Worm (Caenorhabditis elegans): ENCODE data around the gene T23B7.2.
"Not testable (repeated sequence)": the region's sequence is repeated elsewhere in the genome, so short reads cannot be mapped to it uniquely, and the experiment has no call there.

T23B7.2 gene

ce11 chrII:4849885-4850284 is 7.8 kb upstream of the T23B7.2 start, which contains the start of gene T23B7.3:
Gene T23B7.3, plus strand, starts transcription at chrII:4850185.
- TF ChIP-seq zip-8 (tag; optimal IDR thresholded peaks at IDR 0.05) (no peak), ces-1 (GFP tag; optimal IDR thresholded peaks at IDR 0.05) (peak; percentile 5)

- TF ChIP-seq M03D4.4 (tag; optimal IDR thresholded peaks at IDR 0.05): no peak
- TF ChIP-seq mab-5 (tag; optimal IDR thresholded peaks at IDR 0.05): no peak
- TF ChIP-seq flh-1 (GFP tag; optimal IDR thresholded peaks at IDR 0.05): no peak
- TF ChIP-seq nhr-237 (tag; optimal IDR thresholded peaks at IDR 0.05): no peak
- no peak for TF ChIP-seq nhr-28 (tag; optimal IDR thresholded peaks at IDR 0.05)
- TF ChIP-seq lsy-2 (tag; optimal IDR thresholded peaks at IDR 0.05): no peak
- no peak for TF ChIP-seq ceh-83 (GFP tag; optimal IDR thresholded peaks at IDR 0.05)
- no peak for TF ChIP-seq tbx-8 (GFP tag; optimal IDR thresholded peaks at IDR 0.05)
- TF ChIP-seq snpc-4 (tag; optimal IDR thresholded peaks at IDR 0.05): no peak
- no peak for TF ChIP-seq cnd-1 (tag; optimal IDR thresholded peaks at IDR 0.05)
- TF ChIP-seq sem-2 (GFP tag; optimal IDR thresholded peaks at IDR 0.05): no peak
- no peak for TF ChIP-seq lin-13 (tag; optimal IDR thresholded peaks at IDR 0.05)
- TF ChIP-seq nhr-2 (tag; optimal IDR thresholded peaks at IDR 0.05): no peak
- no peak for TF ChIP-seq blmp-1 (tag; optimal IDR thresholded peaks at IDR 0.05)
- TF ChIP-seq bed-3 (GFP tag; optimal IDR thresholded peaks at IDR 0.05): no peak
- no peak for TF ChIP-seq unc-62 (GFP tag; optimal IDR thresholded peaks at IDR 0.05)
- TF ChIP-seq zip-8 (tag; optimal IDR thresholded peaks at IDR 0.05): no peak
Observed at ce11 chrII:4837659-4838058, 4.4 kb downstream of the T23B7.2 start, which contains the start of gene C33F10.12. Gene C33F10.12, minus strand, starts transcription at chrII:4837759.

- TF ChIP-seq nhr-2 (tag; optimal IDR thresholded peaks at IDR 0.05): no peak
- no peak for TF ChIP-seq sptf-1 (tag; optimal IDR thresholded peaks at IDR 0.05)
- TF ChIP-seq nhr-28 (tag; optimal IDR thresholded peaks at IDR 0.05): no peak
Observed at ce11 chrII:4834761-4835160, 7.3 kb downstream of the T23B7.2 start, which contains the start of the genes C33F10.11 and C33F10.1. Gene C33F10.11, minus strand, starts transcription at chrII:4834861. Gene C33F10.1, plus strand, starts transcription at chrII:4835023.

- TF ChIP-seq ceh-39 (tag; optimal IDR thresholded peaks at IDR 0.05): no peak
- TF ChIP-seq lsy-2 (tag; optimal IDR thresholded peaks at IDR 0.05): peak; percentile 47
- peak; percentile 30 for TF ChIP-seq mep-1 (tag; optimal IDR thresholded peaks at IDR 0.05)
- TF ChIP-seq nhr-2 (tag; optimal IDR thresholded peaks at IDR 0.05): peak; percentile 43
- TF ChIP-seq hlh-1 (tag; optimal IDR thresholded peaks at IDR 0.05): peak; percentile 88
- TF ChIP-seq drap-1 (GFP tag; optimal IDR thresholded peaks at IDR 0.05): no peak
- TF ChIP-seq unc-62 (GFP tag; optimal IDR thresholded peaks at IDR 0.05): peak; percentile 59
- peak; percentile 52 for TF ChIP-seq cnd-1 (tag; optimal IDR thresholded peaks at IDR 0.05)
Observed at ce11 chrII:4827734-4828609, 14.1 kb downstream of the T23B7.2 start, which contains the start of the genes fbxb-88 and tbck-1. Gene fbxb-88, minus strand, starts transcription at chrII:4827884. Gene tbck-1, plus strand, starts transcription at chrII:4828559.

- not testable (repeated sequence) for TF ChIP-seq lin-32 (GFP tag; optimal IDR thresholded peaks at IDR 0.05); unc-120 (tag; optimal IDR thresholded peaks at IDR 0.05; ENCODE audit: poor library complexity, severe bottlenecking); bed-3 (GFP tag; optimal IDR thresholded peaks at IDR 0.05)
Observed at ce11 chrII:4825133-4825532, 16.9 kb downstream of the T23B7.2 start, which contains the start of the genes C33F10.8 and msp-40. Gene C33F10.8, minus strand, starts transcription at chrII:4825233. Gene msp-40, plus strand, starts transcription at chrII:4825414.

ce11 chrII:4822610-4823009 is 19.4 kb downstream of the T23B7.2 start:
- no peak for TF ChIP-seq bed-3 (GFP tag; optimal IDR thresholded peaks at IDR 0.05)
- peak; percentile 96 for TF ChIP-seq zip-8 (tag; optimal IDR thresholded peaks at IDR 0.05)
- peak; percentile 70 for TF ChIP-seq nhr-2 (tag; optimal IDR thresholded peaks at IDR 0.05)
- no peak for TF ChIP-seq hlh-1 (tag; optimal IDR thresholded peaks at IDR 0.05)
- no peak for TF ChIP-seq lin-32 (GFP tag; optimal IDR thresholded peaks at IDR 0.05)
- TF ChIP-seq ceh-83 (GFP tag; optimal IDR thresholded peaks at IDR 0.05): no peak

- no peak for TF ChIP-seq ceh-83 (GFP tag; optimal IDR thresholded peaks at IDR 0.05)
- TF ChIP-seq blmp-1 (tag; optimal IDR thresholded peaks at IDR 0.05): peak; percentile 69
Observed at ce11 chrII:4821739-4822138, 20.3 kb downstream of the T23B7.2 start, which contains the start of gene lact-5. Gene lact-5, minus strand, starts transcription at chrII:4821739.

Data from whole organism, mixed stage, embryonic.